Worm (Caenorhabditis elegans): Measurements from ENCODE around the gene F28C6.8.

DNA sequence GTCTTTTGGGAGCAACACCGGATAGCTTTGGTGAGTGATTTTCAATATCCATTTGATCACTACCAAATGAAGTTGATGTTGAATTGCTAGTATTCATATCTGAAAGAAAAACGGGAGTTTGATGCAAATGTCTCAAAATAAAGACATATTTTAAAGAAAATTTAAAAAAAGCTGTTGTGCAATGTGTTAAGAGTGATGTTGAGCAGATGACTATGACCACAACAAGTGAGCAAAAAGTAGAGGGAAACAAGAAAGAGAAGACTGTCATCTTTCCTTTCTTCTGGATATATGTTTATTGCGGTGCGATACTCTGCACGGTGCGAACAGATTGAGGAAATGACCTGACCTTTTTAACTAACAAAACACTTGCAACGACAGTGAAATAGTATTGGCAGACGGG, 16.7 kb downstream of the F28C6.8 start, which contains the start of gene T22C8.4:
- TF ChIP-seq C34B4.2 (tag; optimal IDR thresholded peaks at IDR 0.05): no peak
- TF ChIP-seq nhr-71 (tag; optimal IDR thresholded peaks at IDR 0.05): no peak
- no peak for TF ChIP-seq lsy-2 (tag; optimal IDR thresholded peaks at IDR 0.05)
- TF ChIP-seq nhr-11 (tag; optimal IDR thresholded peaks at IDR 0.05): no peak

Data from whole organism, L1 larva.